Worm (Caenorhabditis elegans) whole organism, L4 larva: ENCODE measurements around the gene T06E8.2.

Source experiments
- D1046.2 ChIP-seq: fragments of 200-800 bp; sonication (Bioruptor generic); IDR thresholded peaks from 2 replicates; pipeline ENCODE4 v1.3.6; 2022; ENCODE audit warnings: missing genetic modification characterization, missing compliant biosample characterization
- F26F4.8 ChIP-seq: fragments of 200-800 bp; sonication (Bioruptor generic); conservative IDR thresholded peaks from 2 replicates; pipeline ENCODE4 v1.3.6; 2022; ENCODE audit warnings: missing genetic modification characterization, missing compliant biosample characterization
- F44E2.7 ChIP-seq: fragments of 200-800 bp; sonication (Bioruptor generic); IDR thresholded peaks from 2 replicates; pipeline ENCODE4 v2.1.2; 2022; ENCODE audit warnings: missing genetic modification characterization, missing compliant biosample characterization
- F49E8.2 ChIP-seq: sonication (generic microtip); optimal IDR thresholded peaks from 2 replicates; lab custom pipeline; 2016; ENCODE audit warnings: missing compliant biosample characterization, mild to moderate bottlenecking, missing genetic modification characterization, borderline replicate concordance
- T26A8.4 ChIP-seq: fragments of 200-800 bp; sonication (Bioruptor generic); IDR thresholded peaks from 2 replicates; pipeline ENCODE4 v1.3.6; 2022; ENCODE audit warnings: missing genetic modification characterization, missing compliant biosample characterization
- Y5F2A.4 ChIP-seq: fragments of 200-800 bp; sonication (Bioruptor generic); optimal IDR thresholded peaks from 2 replicates; lab custom pipeline; 2018; ENCODE audit warnings: mild to moderate bottlenecking, missing genetic modification characterization, missing compliant biosample characterization
- ZK337.2 ChIP-seq: fragments of 200-800 bp; sonication (Bioruptor generic); IDR thresholded peaks from 2 replicates; pipeline ENCODE4 v1.3.6; 2022; ENCODE audit warnings: missing genetic modification reagents, missing genetic modification characterization, missing compliant biosample characterization
- ZK546.5 ChIP-seq, 2 experiments: sonication (generic microtip); optimal IDR thresholded peaks; 2 replicates each; lab custom pipeline; 2017; ENCODE audit warnings: missing biosample characterization in 2 of 2, missing genetic modification characterization in 2 of 2
- ama-1 ChIP-seq: fragments of 150-350 bp; optimal IDR thresholded peaks from 2 replicates; lab custom pipeline; 2014; ENCODE audit warnings: inconsistent platforms, mixed read lengths
- attf-4 ChIP-seq: sonication (generic microtip); optimal IDR thresholded peaks from 3 replicates; lab custom pipeline; 2017; ENCODE audit warnings: missing biosample characterization, missing genetic modification characterization
- ceh-20 ChIP-seq: fragments of 200-800 bp; sonication (Bioruptor generic); IDR thresholded peaks from 2 replicates; pipeline ENCODE4 v1.3.6; 2022; ENCODE audit warnings: missing genetic modification reagents, missing genetic modification characterization, missing compliant biosample characterization
- cey-2 ChIP-seq: sonication (generic microtip); optimal IDR thresholded peaks from 3 replicates; lab custom pipeline; 2017; ENCODE audit warnings: missing genetic modification characterization, mild to moderate bottlenecking, missing compliant biosample characterization, antibody characterized with exemption, borderline replicate concordance; ENCODE audit not compliant: insufficient read depth
- ctbp-1 ChIP-seq: fragments of 200-800 bp; sonication (Bioruptor generic); IDR thresholded peaks from 2 replicates; pipeline ENCODE4 v1.3.6; 2022; ENCODE audit warnings: missing genetic modification reagents, missing genetic modification characterization, missing compliant biosample characterization
- daf-12 ChIP-seq: fragments of 150-350 bp; optimal IDR thresholded peaks from 2 replicates; lab custom pipeline; 2014; ENCODE audit warnings: missing biosample characterization, missing genetic modification reagents, missing genetic modification characterization
- daf-8 ChIP-seq: fragments of 200-800 bp; sonication (Bioruptor generic); IDR thresholded peaks from 2 replicates; pipeline ENCODE4 v1.3.6; 2022; ENCODE audit warnings: missing genetic modification characterization, missing compliant biosample characterization
- dmd-9 ChIP-seq: fragments of 200-800 bp; sonication (Bioruptor generic); IDR thresholded peaks from 2 replicates; pipeline ENCODE4 v1.3.6; 2022; ENCODE audit warnings: missing genetic modification reagents, missing genetic modification characterization, missing compliant biosample characterization
- dpl-1 ChIP-seq: fragments of 150-350 bp; optimal IDR thresholded peaks from 2 replicates; lab custom pipeline; 2014; ENCODE audit warnings: missing biosample characterization, missing genetic modification reagents, missing genetic modification characterization
- egl-27 ChIP-seq: sonication (generic microtip); optimal IDR thresholded peaks from 3 replicates; lab custom pipeline; 2017; ENCODE audit warnings: missing biosample characterization, missing genetic modification reagents, missing genetic modification characterization
- fkh-10 ChIP-seq: fragments of 150-350 bp; optimal IDR thresholded peaks from 2 replicates; lab custom pipeline; 2014; ENCODE audit warnings: missing biosample characterization, missing genetic modification reagents, missing genetic modification characterization
- fos-1 ChIP-seq: fragments of 150-350 bp; optimal IDR thresholded peaks from 2 replicates; lab custom pipeline; 2014; ENCODE audit warnings: missing biosample characterization, missing genetic modification characterization
- hlh-30 ChIP-seq: sonication (generic microtip); optimal IDR thresholded peaks from 2 replicates; lab custom pipeline; 2017; ENCODE audit warnings: antibody characterized with exemption, mild to moderate bottlenecking, missing genetic modification characterization, missing compliant biosample characterization; ENCODE audit not compliant: insufficient read depth
- jun-1 ChIP-seq: fragments of 150-350 bp; optimal IDR thresholded peaks from 2 replicates; lab custom pipeline; 2014; ENCODE audit warnings: missing biosample characterization, missing genetic modification reagents, missing genetic modification characterization
- lin-38 ChIP-seq: fragments of 200-800 bp; sonication (Bioruptor generic); IDR thresholded peaks from 2 replicates; pipeline ENCODE4 v1.3.6; 2022; ENCODE audit warnings: missing genetic modification reagents, missing genetic modification characterization, missing compliant biosample characterization
- lsy-2 ChIP-seq, 2 experiments: fragments of 150-350 bp in 1 of 2; sonication (generic microtip) in 1 of 2; optimal IDR thresholded peaks; 2 replicates each; lab custom pipeline; 2014 to 2017; ENCODE audit warnings: missing biosample characterization in 2 of 2, missing genetic modification characterization in 2 of 2
- madf-9 ChIP-seq: fragments of 200-800 bp; sonication (Bioruptor generic); conservative IDR thresholded peaks from 2 replicates; pipeline ENCODE4 v1.3.6; 2022; ENCODE audit warnings: missing genetic modification reagents, missing genetic modification characterization, missing compliant biosample characterization
- mdl-1 ChIP-seq, 2 experiments: fragments of 150-350 bp in 1 of 2; sonication (generic microtip) in 1 of 2; optimal IDR thresholded peaks; 2 replicates each; lab custom pipeline; 2014 to 2017; ENCODE audit warnings: missing biosample characterization in 2 of 2, missing genetic modification characterization in 2 of 2
- mep-1 ChIP-seq: fragments of 150-350 bp; sonication (generic microtip); optimal IDR thresholded peaks from 3 replicates; lab custom pipeline; 2014; ENCODE audit warnings: missing biosample characterization, missing genetic modification characterization
- mxl-2 ChIP-seq: fragments of 200-800 bp; sonication (Bioruptor generic); conservative IDR thresholded peaks from 2 replicates; pipeline ENCODE4 v1.3.6; 2022; ENCODE audit warnings: missing genetic modification reagents, missing genetic modification characterization, missing compliant biosample characterization
- nhr-11 ChIP-seq: fragments of 150-350 bp; optimal IDR thresholded peaks from 2 replicates; lab custom pipeline; 2014; ENCODE audit warnings: missing biosample characterization, missing genetic modification characterization
- nhr-111 ChIP-seq: fragments of 200-800 bp; sonication (Bioruptor generic); optimal IDR thresholded peaks from 2 replicates; lab custom pipeline; 2018; ENCODE audit warnings: mild to moderate bottlenecking, missing genetic modification characterization, missing compliant biosample characterization
- nhr-237 ChIP-seq: sonication (generic microtip); optimal IDR thresholded peaks from 2 replicates; lab custom pipeline; 2017; ENCODE audit warnings: missing biosample characterization, missing genetic modification characterization
- nhr-25 ChIP-seq: sonication (generic microtip); optimal IDR thresholded peaks from 2 replicates; lab custom pipeline; 2017; ENCODE audit warnings: missing genetic modification characterization, mild to moderate bottlenecking, missing compliant biosample characterization, antibody characterized with exemption, moderate library complexity, borderline replicate concordance; ENCODE audit not compliant: insufficient read depth
- nhr-28 ChIP-seq: fragments of 150-350 bp; optimal IDR thresholded peaks from 2 replicates; lab custom pipeline; 2014; ENCODE audit warnings: missing biosample characterization, missing genetic modification characterization
- nhr-6 ChIP-seq: fragments of 150-350 bp; optimal IDR thresholded peaks from 2 replicates; lab custom pipeline; 2014; ENCODE audit warnings: missing biosample characterization, missing genetic modification characterization
- nhr-77 ChIP-seq: fragments of 150-350 bp; optimal IDR thresholded peaks from 2 replicates; lab custom pipeline; 2014; ENCODE audit warnings: missing biosample characterization, missing genetic modification characterization
- saeg-2 ChIP-seq: fragments of 200-800 bp; sonication (Bioruptor generic); IDR thresholded peaks from 2 replicates; pipeline ENCODE4 v1.3.6; 2022; ENCODE audit warnings: missing genetic modification reagents, missing genetic modification characterization, missing compliant biosample characterization
- sdz-12 ChIP-seq: fragments of 200-800 bp; sonication (Bioruptor generic); optimal IDR thresholded peaks from 2 replicates; lab custom pipeline; 2018; ENCODE audit warnings: mild to moderate bottlenecking, missing genetic modification characterization, missing compliant biosample characterization
- set-16 ChIP-seq: fragments of 200-800 bp; sonication (Bioruptor generic); IDR thresholded peaks from 2 replicates; pipeline ENCODE4 v1.3.6; 2022; ENCODE audit warnings: missing genetic modification reagents, missing genetic modification characterization, missing compliant biosample characterization
- skn-1 ChIP-seq: fragments of 150-350 bp; optimal IDR thresholded peaks from 2 replicates; lab custom pipeline; 2014; ENCODE audit warnings: missing biosample characterization, missing genetic modification characterization
- snpc-1.2 ChIP-seq: fragments of 200-800 bp; sonication (Bioruptor generic); IDR thresholded peaks from 2 replicates; pipeline ENCODE4 v1.3.6; 2022; ENCODE audit warnings: missing genetic modification reagents, missing genetic modification characterization, missing compliant biosample characterization
- snpc-4 ChIP-seq: fragments of 150-350 bp; optimal IDR thresholded peaks from 2 replicates; lab custom pipeline; 2014; ENCODE audit warnings: missing biosample characterization, missing genetic modification characterization
- spr-1 ChIP-seq: sonication (generic microtip); optimal IDR thresholded peaks from 2 replicates; lab custom pipeline; 2016; ENCODE audit warnings: mild to moderate bottlenecking, missing genetic modification characterization, missing compliant biosample characterization
- spr-3 ChIP-seq: fragments of 200-800 bp; sonication (Bioruptor generic); optimal IDR thresholded peaks from 2 replicates; lab custom pipeline; 2018; ENCODE audit warnings: mild to moderate bottlenecking, missing genetic modification characterization, missing compliant biosample characterization
- tag-97 ChIP-seq: fragments of 200-800 bp; sonication (Bioruptor generic); IDR thresholded peaks from 2 replicates; pipeline ENCODE4 v1.3.6; 2022; ENCODE audit warnings: missing genetic modification characterization, missing compliant biosample characterization
- tra-1 ChIP-seq: fragments of 200-800 bp; sonication (Bioruptor generic); IDR thresholded peaks from 2 replicates; pipeline ENCODE4 v1.3.6; 2022; ENCODE audit warnings: missing genetic modification reagents, missing genetic modification characterization, missing compliant biosample characterization
- unc-39 ChIP-seq: sonication (generic microtip); optimal IDR thresholded peaks from 2 replicates; lab custom pipeline; 2017; ENCODE audit warnings: missing biosample characterization, missing genetic modification characterization
- unc-62 ChIP-seq, 3 experiments: fragments of 150-350 bp in 1 of 3; sonication (generic microtip); optimal IDR thresholded peaks in 2 of 3; peaks in 1 of 3; 1 replicate in 1 of 3; 2 replicates in 2 of 3; lab custom pipeline; 2014 to 2017; ENCODE audit warnings: missing biosample characterization in 3 of 3, missing genetic modification characterization in 3 of 3, missing genetic modification reagents in 3 of 3, missing genotype in 1 of 3
- vab-7 ChIP-seq: fragments of 200-800 bp; sonication (Bioruptor generic); IDR thresholded peaks from 2 replicates; pipeline ENCODE4 v1.3.6; 2022; ENCODE audit warnings: missing genetic modification reagents, missing genetic modification characterization, missing compliant biosample characterization
- zfp-2 ChIP-seq: sonication (generic microtip); optimal IDR thresholded peaks from 2 replicates; lab custom pipeline; 2016; ENCODE audit warnings: mild to moderate bottlenecking, missing genetic modification characterization, missing compliant biosample characterization
- zip-2 ChIP-seq: fragments of 150-350 bp; optimal IDR thresholded peaks from 2 replicates; lab custom pipeline; 2014; ENCODE audit warnings: missing biosample characterization, missing genetic modification characterization
- ztf-11 ChIP-seq: fragments of 150-350 bp; optimal IDR thresholded peaks from 2 replicates; lab custom pipeline; 2014; ENCODE audit warnings: missing biosample characterization, missing genetic modification characterization
- ztf-7 ChIP-seq: fragments of 150-350 bp; optimal IDR thresholded peaks from 2 replicates; lab custom pipeline; 2014; ENCODE audit warnings: missing biosample characterization, missing genetic modification characterization

T06E8.2 gene

DNA sequence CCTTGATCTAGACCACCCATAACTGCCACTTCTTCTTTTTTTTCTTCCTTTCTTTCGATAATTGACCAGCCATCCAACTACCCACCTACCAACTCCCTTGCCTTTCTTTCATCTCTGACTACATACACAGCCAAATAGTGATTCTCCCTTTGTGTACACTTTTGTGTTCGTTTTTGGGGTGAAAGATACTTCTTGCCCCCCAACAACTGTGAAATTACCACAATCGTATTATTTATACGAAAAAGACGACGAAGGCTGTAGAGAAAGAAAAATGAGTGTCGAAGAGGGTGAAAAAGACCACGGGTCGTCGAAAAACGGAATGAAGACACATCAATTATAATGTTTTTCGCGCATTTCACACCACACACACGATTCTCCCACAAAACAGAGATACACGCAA lies 10.3 kb upstream of the T06E8.2 start (continued):
- TF ChIP-seq nhr-6 (tag; lab: Kevin White, UChicago) (no peak), sdz-12 (GFP tag; lab: Kevin White, UChicago) (no peak), nhr-11 (tag; lab: Kevin White, UChicago) (peak; percentile 2), spr-3 (no peak), T26A8.4 (GFP tag; lab: Robert Waterston, UW) (0 out of 2 replicates have a peak, but pooled peaks have one; percentile 19), mdl-1 (tag; optimal IDR thresholded peaks at IDR 0.05; lab: Kevin White, UChicago) (no peak), nhr-28 (tag; lab: Kevin White, UChicago) (peak; percentile 16), D1046.2 (GFP tag; lab: Robert Waterston, UW) (no peak), F49E8.2 (tag; lab: Kevin White, UChicago) (no peak), spr-1 (tag; lab: Kevin White, UChicago) (no peak), madf-9 (GFP tag; lab: Robert Waterston, UW) (no peak), snpc-4 (tag; lab: Kevin White, UChicago) (no peak), snpc-1.2 (GFP tag; lab: Robert Waterston, UW) (no peak), ama-1 (lab: Kevin White, UChicago) (peak; percentile 56), ZK546.5 (tag; optimal IDR thresholded peaks at IDR 0.05; lab: Kevin White, UChicago) (no peak), nhr-111 (GFP tag; lab: Kevin White, UChicago) (no peak), attf-4 (tag; lab: Kevin White, UChicago) (no peak), cey-2 (tag; lab: Kevin White, UChicago) (no peak), daf-8 (GFP tag; lab: Robert Waterston, UW) (no peak), zfp-2 (tag; lab: Kevin White, UChicago) (no peak), jun-1 (tag; lab: Kevin White, UChicago) (no peak), egl-27 (no peak), daf-12 (tag; lab: Kevin White, UChicago) (no peak), ztf-11 (tag; lab: Kevin White, UChicago) (no peak), F44E2.7 (no peak), F26F4.8 (GFP tag; lab: Robert Waterston, UW) (no peak), nhr-77 (tag; lab: Kevin White, UChicago) (no peak), ztf-7 (no peak), lin-38 (GFP tag; lab: Robert Waterston, UW) (no peak), hlh-30 (peak; percentile 7), skn-1 (tag; lab: Kevin White, UChicago) (no peak), ceh-20 (GFP tag; lab: Robert Waterston, UW) (no peak), Y5F2A.4 (no peak), dmd-9 (GFP tag; lab: Robert Waterston, UW) (no peak), lsy-2 (tag; optimal IDR thresholded peaks at IDR 0.05; lab: Kevin White, UChicago) (no peak), vab-7 (GFP tag; lab: Robert Waterston, UW) (no peak), nhr-237 (tag; lab: Kevin White, UChicago) (no peak), mep-1 (tag; lab: Kevin White, UChicago) (peak; percentile 22), zip-2 (no peak), set-16 (no peak), ctbp-1 (GFP tag; lab: Robert Waterston, UW) (no peak), saeg-2 (GFP tag; lab: Robert Waterston, UW) (no peak), unc-39 (tag; lab: Kevin White, UChicago) (no peak), tra-1 (GFP tag; lab: Robert Waterston, UW) (no peak), nhr-25 (tag; lab: Kevin White, UChicago) (peak; percentile 43), unc-62 (GFP tag; optimal IDR thresholded peaks at IDR 0.05 in 1 of 2; lab: Kevin White, UChicago) (peak in 1 of 2 experiments; percentile 74), unc-62 (tag; optimal IDR thresholded peaks at IDR 0.05; lab: Kevin White, UChicago) (no peak), ZK337.2 (GFP tag; lab: Robert Waterston, UW) (no peak), tag-97 (GFP tag; lab: Robert Waterston, UW) (no peak), fkh-10 (GFP tag; lab: Kevin White, UChicago) (no peak), fos-1 (tag; lab: Kevin White, UChicago) (no peak), mxl-2 (no peak), dpl-1 (GFP tag; lab: Kevin White, UChicago) (no peak)
